Fruit fly (Drosophila melanogaster): Measurements from ENCODE around the gene Ipk2.

Ipk2 gene

DNA sequence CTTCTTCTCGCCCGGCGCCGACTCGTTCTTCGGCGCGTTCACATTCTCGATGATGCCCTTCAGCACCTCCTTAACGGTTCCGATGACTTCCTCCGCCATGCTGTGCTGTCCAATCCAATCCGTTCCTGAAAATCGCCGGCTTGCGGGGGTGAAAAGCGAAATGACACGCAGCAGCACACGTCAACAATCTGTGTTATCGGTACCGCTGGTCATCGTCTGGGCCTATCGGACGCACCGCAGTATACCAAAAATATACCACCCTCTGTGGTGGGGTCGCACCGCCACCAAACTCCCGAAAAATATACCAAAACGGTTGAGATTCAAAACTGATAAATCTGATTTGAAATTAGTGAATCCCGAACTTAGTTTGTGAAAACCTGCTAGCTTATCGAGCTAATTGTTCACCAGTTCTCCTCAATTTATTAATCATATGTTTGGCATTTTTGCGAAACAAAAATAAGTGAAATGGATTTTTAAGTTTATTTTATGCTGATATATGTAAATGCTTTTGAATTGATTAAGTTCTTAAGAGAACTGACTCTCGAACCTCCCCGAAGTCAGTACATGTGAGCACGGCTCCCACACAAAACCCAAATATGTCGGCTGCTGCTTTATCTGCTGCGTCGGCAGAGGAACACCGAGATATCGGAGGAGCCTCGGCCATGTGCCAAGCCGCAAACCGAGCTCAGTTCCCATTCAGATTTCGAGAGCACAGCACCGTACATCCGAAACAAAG lies 29.5 kb downstream of the Ipk2 start, which contains the start of the genes Spp and nAChRbeta3 (continued):
- TF ChIP-seq Camta (GFP tag; optimal IDR thresholded peaks at IDR 0.05), result no peak
- TF ChIP-seq CG13624 (GFP tag; optimal IDR thresholded peaks at IDR 0.05), result no peak
- TF ChIP-seq Med (GFP tag), result peak; percentile 76
- TF ChIP-seq ATbp (GFP tag; optimal IDR thresholded peaks at IDR 0.05), result no peak
- no peak for TF ChIP-seq MTF-1 (GFP tag; optimal IDR thresholded peaks at IDR 0.05; ENCODE audit: borderline replicate concordance)
- TF ChIP-seq pb (GFP tag; optimal IDR thresholded peaks at IDR 0.05), result no peak
- TF ChIP-seq Taf1 (GFP tag; IDR thresholded peaks at IDR 0.05), result no peak
- no peak for TF ChIP-seq CG7745 (tag; optimal IDR thresholded peaks at IDR 0.05)
- TF ChIP-seq Fer3 (tag; optimal IDR thresholded peaks at IDR 0.05), result no peak
- no peak for TF ChIP-seq emc (GFP tag; optimal IDR thresholded peaks at IDR 0.05)
- TF ChIP-seq wdn (GFP tag; IDR thresholded peaks at IDR 0.05), result no peak
- no peak for TF ChIP-seq Ptx1 (GFP tag; IDR thresholded peaks at IDR 0.05)
- no peak for TF ChIP-seq mam (GFP tag; optimal IDR thresholded peaks at IDR 0.05)
- no peak for TF ChIP-seq CG7357 (GFP tag; IDR thresholded peaks at IDR 0.05)
- no peak for TF ChIP-seq CG1602 (GFP tag; optimal IDR thresholded peaks at IDR 0.05)
- no peak for TF ChIP-seq CG31388 (GFP tag; optimal IDR thresholded peaks at IDR 0.05)
- TF ChIP-seq CG12155 (GFP tag; optimal IDR thresholded peaks at IDR 0.05), result no peak
- no peak for TF ChIP-seq NfI (GFP tag; optimal IDR thresholded peaks at IDR 0.05)
- TF ChIP-seq C15 (GFP tag; IDR thresholded peaks at IDR 0.05), result no peak
- TF ChIP-seq hbn (GFP tag; IDR thresholded peaks at IDR 0.05; ENCODE audit: partially characterized antibody), result peak; percentile 60; the same call in 1 of the 2 replicates
- TF ChIP-seq CG17385 (GFP tag; optimal IDR thresholded peaks at IDR 0.05), result no peak
- TF ChIP-seq CG4820 (GFP tag; optimal IDR thresholded peaks at IDR 0.05), result no peak
- TF ChIP-seq CG6813 (GFP tag; optimal IDR thresholded peaks at IDR 0.05), result no peak
- TF ChIP-seq prd (optimal IDR thresholded peaks at IDR 0.05), result no peak
- TF ChIP-seq prd (GFP tag; IDR thresholded peaks at IDR 0.05), result no peak
- no peak for TF ChIP-seq CG9817 (tag; optimal IDR thresholded peaks at IDR 0.05)
- no peak for TF ChIP-seq tup (GFP tag; optimal IDR thresholded peaks at IDR 0.05)
- TF ChIP-seq CG3995 (GFP tag; optimal IDR thresholded peaks at IDR 0.05), result no peak
- TF ChIP-seq sug (tag; optimal IDR thresholded peaks at IDR 0.05), result peak; percentile 56
- no peak for TF ChIP-seq Adf1 (GFP tag; IDR thresholded peaks at IDR 0.05)
- no peak for TF ChIP-seq Hr39 (optimal IDR thresholded peaks at IDR 0.05)
- peak; percentile 54 for TF ChIP-seq CG16813 (GFP tag; IDR thresholded peaks at IDR 0.05; ENCODE audit: partially characterized antibody)
- TF ChIP-seq CG8290 (GFP tag; optimal IDR thresholded peaks at IDR 0.05), result no peak
- no peak for TF ChIP-seq CG8290 (tag; optimal IDR thresholded peaks at IDR 0.05)
- peak; percentile 59; the same call in 1 of the 4 replicates for TF ChIP-seq chinmo (GFP tag; IDR thresholded peaks at IDR 0.05; ENCODE audit: partially characterized antibody)
- no peak for TF ChIP-seq CG4404 (GFP tag; IDR thresholded peaks at IDR 0.05)
- TF ChIP-seq knrl (GFP tag; IDR thresholded peaks at IDR 0.05; ENCODE audit: partially characterized antibody), result 0 out of 3 replicates have a peak, but pooled peaks have one; percentile 37
- no peak for TF ChIP-seq CG3838 (GFP tag; optimal IDR thresholded peaks at IDR 0.05)
- TF ChIP-seq hkb (optimal IDR thresholded peaks at IDR 0.05), result no peak
- no peak for TF ChIP-seq hkb (GFP tag; IDR thresholded peaks at IDR 0.05)
- no peak for TF ChIP-seq cg (GFP tag; optimal IDR thresholded peaks at IDR 0.05)
- TF ChIP-seq al (GFP tag; IDR thresholded peaks at IDR 0.05), result no peak
- TF ChIP-seq maf-S (GFP tag; optimal IDR thresholded peaks at IDR 0.05), result no peak
- no peak for TF ChIP-seq Tbp (GFP tag; optimal IDR thresholded peaks at IDR 0.05)
- peak; percentile 22; the same call in 1 of the 2 replicates for TF ChIP-seq inv (GFP tag; IDR thresholded peaks at IDR 0.05; ENCODE audit: partially characterized antibody)
- TF ChIP-seq run (tag; optimal IDR thresholded peaks at IDR 0.05), result no peak
- no peak for TF ChIP-seq ind (GFP tag; optimal IDR thresholded peaks at IDR 0.05)
- no peak for TF ChIP-seq Nf-YB (GFP tag; optimal IDR thresholded peaks at IDR 0.05)
- TF ChIP-seq CG3726 (GFP tag; IDR thresholded peaks at IDR 0.05), result no peak
- TF ChIP-seq CG4328 (GFP tag; optimal IDR thresholded peaks at IDR 0.05), result no peak
- no peak for TF ChIP-seq dysf (GFP tag; IDR thresholded peaks at IDR 0.05)

All from whole organism, embryonic.